Worm (Caenorhabditis elegans) whole organism, L3 larva: ENCODE measurements around the gene T05C12.9.

ENCODE experiments used
- pqm-1 ChIP-seq: fragments of 150-350 bp; optimal IDR thresholded peaks from 2 replicates; lab custom pipeline; 2017; ENCODE audit warnings: missing biosample characterization, missing genetic modification characterization, inconsistent platforms
- unc-62 ChIP-seq: fragments of 150-350 bp; sonication (generic microtip); optimal IDR thresholded peaks from 4 replicates; lab custom pipeline; 2014; ENCODE audit warnings: missing biosample characterization, missing genetic modification reagents, missing genetic modification characterization

DNA sequence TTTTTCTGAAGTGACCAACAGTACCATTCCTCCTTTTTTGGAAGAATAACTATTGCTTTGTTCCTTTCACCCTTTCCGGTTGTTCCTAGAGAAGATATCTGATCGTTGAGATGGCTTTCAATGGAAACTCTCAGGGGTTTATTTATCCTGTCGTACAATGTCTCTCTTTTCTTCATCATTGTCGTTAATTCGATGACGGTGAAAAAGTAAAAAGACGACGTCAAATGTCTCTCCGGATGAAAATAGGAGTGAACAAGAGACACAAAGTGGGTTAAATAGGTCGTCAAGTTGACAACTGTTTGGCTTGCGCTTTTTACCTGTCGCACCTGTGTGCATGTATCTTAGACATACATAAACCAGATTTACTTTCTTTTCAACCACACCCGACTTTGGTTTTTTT, 896 bp upstream of the T05C12.9 start:
- TF ChIP-seq pqm-1 (tag; lab: Kevin White, UChicago) (no peak), unc-62 (GFP tag; lab: Kevin White, UChicago) (no peak)
